Fruit fly (Drosophila melanogaster) whole organism, prepupa: ENCODE results near the gene CG33689.

Experiments
- CG10631 ChIP-seq: fragments of 200-800 bp; sonication (Bioruptor generic); optimal IDR thresholded peaks from 2 replicates; lab custom pipeline; 2016; ENCODE audit warnings: missing biosample characterization, missing genetic modification characterization
- CG10669 ChIP-seq: fragments of 200-800 bp; sonication (Bioruptor generic); optimal IDR thresholded peaks from 3 replicates; lab custom pipeline; 2018; ENCODE audit warnings: missing biosample characterization, mild to moderate bottlenecking, missing genetic modification characterization, moderate library complexity
- CG11294 ChIP-seq: fragments of 200-800 bp; sonication (Bioruptor generic); IDR thresholded peaks from 2 replicates; pipeline ENCODE4 v1.3.6; 2022; ENCODE audit warnings: missing biosample characterization, missing genetic modification characterization
- CG11762 ChIP-seq: fragments of 200-800 bp; sonication (Bioruptor generic); optimal IDR thresholded peaks from 3 replicates; lab custom pipeline; 2016; ENCODE audit warnings: missing biosample characterization, missing genetic modification characterization; ENCODE audit not compliant: insufficient read depth
- CG11902 ChIP-seq: fragments of 200-800 bp; sonication (Bioruptor generic); optimal IDR thresholded peaks from 3 replicates; lab custom pipeline; 2016; ENCODE audit warnings: missing biosample characterization, missing genetic modification characterization
- CG16779 ChIP-seq: fragments of 200-800 bp; sonication (Bioruptor generic); optimal IDR thresholded peaks from 3 replicates; lab custom pipeline; 2017; ENCODE audit warnings: missing biosample characterization, mild to moderate bottlenecking, missing genetic modification characterization
- CG3032 ChIP-seq: fragments of 200-800 bp; optimal IDR thresholded peaks from 2 replicates; lab custom pipeline; 2019; ENCODE audit warnings: missing biosample characterization, mild to moderate bottlenecking, missing genetic modification characterization, moderate library complexity
- CG31627 ChIP-seq: fragments of 200-800 bp; sonication (Bioruptor generic); optimal IDR thresholded peaks from 3 replicates; lab custom pipeline; 2016; ENCODE audit warnings: missing biosample characterization, missing genetic modification characterization
- CG32006 ChIP-seq: fragments of 200-800 bp; sonication (Bioruptor generic); optimal IDR thresholded peaks from 3 replicates; lab custom pipeline; 2017; ENCODE audit warnings: missing biosample characterization, mild to moderate bottlenecking, missing genetic modification characterization
- CG34406 ChIP-seq: fragments of 200-800 bp; sonication (Bioruptor generic); optimal IDR thresholded peaks from 3 replicates; lab custom pipeline; 2016; ENCODE audit warnings: missing biosample characterization, missing genetic modification characterization
- CG3919 ChIP-seq: fragments of 200-800 bp; sonication (Bioruptor generic); optimal IDR thresholded peaks from 3 replicates; lab custom pipeline; 2016; ENCODE audit warnings: missing biosample characterization, missing genetic modification characterization
- CG4318 ChIP-seq: fragments of 200-800 bp; sonication (Bioruptor generic); optimal IDR thresholded peaks from 3 replicates; lab custom pipeline; 2017; ENCODE audit warnings: missing biosample characterization, mild to moderate bottlenecking, missing genetic modification characterization
- CG6163 ChIP-seq: fragments of 200-800 bp; sonication (Bioruptor generic); IDR thresholded peaks from 3 replicates; pipeline ENCODE4 v1.3.6; 2022; ENCODE audit warnings: missing biosample characterization, missing genetic modification characterization
- CG6276 ChIP-seq: fragments of 200-800 bp; sonication (Bioruptor generic); optimal IDR thresholded peaks from 2 replicates; lab custom pipeline; 2017; ENCODE audit warnings: missing biosample characterization, mild to moderate bottlenecking, missing genetic modification characterization
- CG6792 ChIP-seq: fragments of 200-800 bp; sonication (Bioruptor generic); optimal IDR thresholded peaks from 3 replicates; lab custom pipeline; 2016; ENCODE audit warnings: missing biosample characterization, missing genetic modification characterization
- CG6808 ChIP-seq: fragments of 200-800 bp; sonication (Bioruptor generic); optimal IDR thresholded peaks from 3 replicates; lab custom pipeline; 2017; ENCODE audit warnings: missing biosample characterization, missing genetic modification characterization, mild to moderate bottlenecking, moderate library complexity, missing genetic modification reagents
- CG6854 ChIP-seq: fragments of 200-800 bp; sonication (Bioruptor generic); optimal IDR thresholded peaks from 2 replicates; lab custom pipeline; 2017; ENCODE audit warnings: missing biosample characterization, mild to moderate bottlenecking, missing genetic modification characterization
- CG7368 ChIP-seq: fragments of 200-800 bp; sonication (Bioruptor generic); optimal IDR thresholded peaks from 3 replicates; lab custom pipeline; 2016; ENCODE audit warnings: missing biosample characterization, missing genetic modification characterization
- CG8119 ChIP-seq: fragments of 200-800 bp; sonication (Bioruptor generic); IDR thresholded peaks from 3 replicates; pipeline ENCODE4 v1.3.6; 2022; ENCODE audit warnings: missing biosample characterization, missing genetic modification characterization
- CG8319 ChIP-seq: fragments of 200-800 bp; sonication (Bioruptor generic); optimal IDR thresholded peaks from 3 replicates; lab custom pipeline; 2016; ENCODE audit warnings: missing biosample characterization, missing genetic modification characterization
- CG8632 ChIP-seq: fragments of 200-800 bp; sonication (Bioruptor generic); optimal IDR thresholded peaks from 3 replicates; lab custom pipeline; 2016; ENCODE audit warnings: missing biosample characterization, missing genetic modification characterization
- CG9139 ChIP-seq: fragments of 200-800 bp; sonication (Bioruptor generic); optimal IDR thresholded peaks from 3 replicates; lab custom pipeline; 2017; ENCODE audit warnings: missing biosample characterization, mild to moderate bottlenecking, missing genetic modification characterization
- Eip78C ChIP-seq: fragments of 200-800 bp; sonication (Bioruptor generic); peaks from one replicate; lab custom pipeline; 2016; ENCODE audit warnings: missing biosample characterization, missing genetic modification characterization
- Eip93F ChIP-seq: fragments of 200-800 bp; sonication (Bioruptor generic); optimal IDR thresholded peaks from 2 replicates; lab custom pipeline; 2016; ENCODE audit warnings: missing biosample characterization, mild to moderate bottlenecking, missing genetic modification characterization
- Ets21C ChIP-seq: fragments of 200-800 bp; sonication (Bioruptor generic); optimal IDR thresholded peaks from 3 replicates; lab custom pipeline; 2016; ENCODE audit warnings: missing biosample characterization, missing genetic modification characterization
- Ets96B ChIP-seq: fragments of 200-800 bp; optimal IDR thresholded peaks from 2 replicates; lab custom pipeline; 2019; ENCODE audit warnings: missing biosample characterization, mild to moderate bottlenecking, missing genetic modification characterization, moderate library complexity
- Hr39 ChIP-seq: fragments of 200-800 bp; sonication (Bioruptor generic); optimal IDR thresholded peaks from 2 replicates; lab custom pipeline; 2016; ENCODE audit warnings: missing biosample characterization, missing genetic modification characterization
- Lpt ChIP-seq: fragments of 200-800 bp; sonication (Bioruptor generic); optimal IDR thresholded peaks from 3 replicates; lab custom pipeline; 2016; ENCODE audit warnings: missing biosample characterization, missing genetic modification characterization
- Met ChIP-seq: fragments of 200-800 bp; sonication (Bioruptor generic); optimal IDR thresholded peaks from 3 replicates; lab custom pipeline; 2016; ENCODE audit warnings: missing biosample characterization, missing genetic modification characterization
- OdsH ChIP-seq: fragments of 200-800 bp; sonication (Bioruptor generic); optimal IDR thresholded peaks from 3 replicates; lab custom pipeline; 2016; ENCODE audit warnings: missing biosample characterization, missing genetic modification characterization
- Smox ChIP-seq: fragments of 200-800 bp; sonication (Bioruptor generic); optimal IDR thresholded peaks from 3 replicates; lab custom pipeline; 2016; ENCODE audit warnings: missing biosample characterization, missing genetic modification characterization
- Sox14 ChIP-seq: fragments of 200-800 bp; sonication (Bioruptor generic); optimal IDR thresholded peaks from 3 replicates; lab custom pipeline; 2016; ENCODE audit warnings: missing biosample characterization, missing genetic modification characterization
- Sox15 ChIP-seq: fragments of 200-800 bp; sonication (Bioruptor generic); optimal IDR thresholded peaks from 3 replicates; lab custom pipeline; 2016; ENCODE audit warnings: missing biosample characterization, missing genetic modification characterization
- achi ChIP-seq: fragments of 200-800 bp; sonication (Bioruptor generic); optimal IDR thresholded peaks from 3 replicates; lab custom pipeline; 2016; ENCODE audit warnings: missing biosample characterization, missing genetic modification characterization
- acj6 ChIP-seq: fragments of 200-800 bp; sonication (Bioruptor generic); optimal IDR thresholded peaks from 3 replicates; lab custom pipeline; 2016; ENCODE audit warnings: missing biosample characterization, missing genetic modification characterization
- cyc ChIP-seq: fragments of 200-800 bp; sonication (Bioruptor generic); optimal IDR thresholded peaks from 3 replicates; lab custom pipeline; 2016; ENCODE audit warnings: missing biosample characterization, missing genetic modification characterization
- dsx ChIP-seq: fragments of 200-800 bp; optimal IDR thresholded peaks from 3 replicates; lab custom pipeline; 2019; ENCODE audit warnings: missing biosample characterization, mild to moderate bottlenecking, missing genetic modification characterization, moderate library complexity; ENCODE audit not compliant: poor library complexity, severe bottlenecking
- esn ChIP-seq: fragments of 200-800 bp; sonication (Bioruptor generic); optimal IDR thresholded peaks from 2 replicates; lab custom pipeline; 2016; ENCODE audit warnings: missing biosample characterization, mild to moderate bottlenecking, missing genetic modification characterization, moderate library complexity
- fd59A ChIP-seq: fragments of 200-800 bp; sonication (Bioruptor generic); optimal IDR thresholded peaks from 2 replicates; lab custom pipeline; 2017; ENCODE audit warnings: missing biosample characterization, mild to moderate bottlenecking, missing genetic modification characterization, missing genetic modification reagents
- fkh ChIP-seq: fragments of 200-800 bp; sonication (Bioruptor generic); optimal IDR thresholded peaks from 3 replicates; lab custom pipeline; 2017; ENCODE audit warnings: missing biosample characterization, mild to moderate bottlenecking, missing genetic modification characterization, moderate library complexity
- lz ChIP-seq: fragments of 200-800 bp; sonication (Bioruptor generic); optimal IDR thresholded peaks from 3 replicates; lab custom pipeline; 2016; ENCODE audit warnings: missing biosample characterization, missing genetic modification characterization
- net ChIP-seq: fragments of 200-800 bp; sonication (Bioruptor generic); optimal IDR thresholded peaks from 3 replicates; lab custom pipeline; 2016; ENCODE audit warnings: missing biosample characterization, missing genetic modification characterization
- spab ChIP-seq: fragments of 200-800 bp; sonication (Bioruptor generic); optimal IDR thresholded peaks from 2 replicates; lab custom pipeline; 2017; ENCODE audit warnings: missing biosample characterization, mild to moderate bottlenecking, missing genetic modification characterization, missing genetic modification reagents
- ss ChIP-seq, 2 experiments: fragments of 200-800 bp; sonication (Bioruptor generic); optimal IDR thresholded peaks; 2 replicates in 1 of 2; 3 replicates in 1 of 2; lab custom pipeline; 2017 to 2018; ENCODE audit warnings: mild to moderate bottlenecking in 2 of 2, missing biosample characterization in 2 of 2, missing genetic modification characterization in 2 of 2, moderate library complexity in 1 of 2
- svp ChIP-seq: fragments of 200-800 bp; sonication (Bioruptor generic); peaks from one replicate; lab custom pipeline; 2016; ENCODE audit warnings: missing biosample characterization, missing genetic modification characterization
- topi ChIP-seq: fragments of 200-800 bp; sonication (Bioruptor generic); optimal IDR thresholded peaks from 3 replicates; lab custom pipeline; 2016; ENCODE audit warnings: missing biosample characterization, missing genetic modification characterization
- vri ChIP-seq: fragments of 200-800 bp; sonication (Bioruptor generic); optimal IDR thresholded peaks from 3 replicates; lab custom pipeline; 2016; ENCODE audit warnings: missing biosample characterization, mild to moderate bottlenecking, missing genetic modification characterization

Gene CG33689

DNA sequence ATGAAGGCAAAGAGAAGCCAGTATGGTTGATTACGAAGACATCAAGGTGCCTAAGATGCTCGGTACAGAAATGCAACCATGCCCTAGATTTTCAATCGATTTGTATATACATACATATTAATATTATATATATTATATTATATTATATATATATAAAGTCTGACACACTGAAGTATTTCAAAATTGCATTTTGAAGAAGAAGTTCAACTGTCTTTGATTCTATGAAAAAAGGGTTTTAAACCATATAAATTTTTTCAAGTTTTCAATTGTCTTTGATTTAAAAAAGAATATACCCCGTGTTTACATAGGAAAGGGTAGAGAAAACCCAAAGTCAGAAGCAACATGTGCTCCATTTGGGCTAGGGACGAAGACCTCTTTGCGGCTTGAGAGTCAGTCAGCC, 25.3 kb upstream of the CG33689 start:
- peak; percentile 61 for TF ChIP-seq achi (GFP tag; lab: Kevin White, UChicago)
- no peak for TF ChIP-seq CG31627 (GFP tag; lab: Kevin White, UChicago)
- TF ChIP-seq topi (GFP tag; lab: Kevin White, UChicago): peak; percentile 29
- TF ChIP-seq CG11762 (GFP tag; lab: Kevin White, UChicago): no peak
- peak; percentile 8 for TF ChIP-seq CG32006 (GFP tag; lab: Kevin White, UChicago)
- TF ChIP-seq CG3919: peak; percentile 27
- TF ChIP-seq OdsH (GFP tag; lab: Kevin White, UChicago): peak; percentile 53
- peak; percentile 44 for TF ChIP-seq dsx (GFP tag; lab: Kevin White, UChicago)
- TF ChIP-seq vri (GFP tag; lab: Kevin White, UChicago): no peak
- peak; percentile 33 for TF ChIP-seq CG6792 (GFP tag; lab: Kevin White, UChicago)
- peak; percentile 35; the same call in 1 of the 3 replicates for TF ChIP-seq CG8119 (GFP tag; lab: Robert Waterston, UW)
- TF ChIP-seq Ets96B: peak; percentile 87
- peak; percentile 21 to 77 for TF ChIP-seq ss (GFP tag; optimal IDR thresholded peaks at IDR 0.05; lab: Kevin White, UChicago)
- peak; percentile 18 for TF ChIP-seq svp (GFP tag; lab: Kevin White, UChicago)
- TF ChIP-seq Eip78C (GFP tag; lab: Kevin White, UChicago): peak; percentile 84
- no peak for TF ChIP-seq CG16779
- TF ChIP-seq CG8632 (GFP tag; lab: Kevin White, UChicago): peak; percentile 80
- TF ChIP-seq CG34406 (GFP tag; lab: Kevin White, UChicago): peak; percentile 82
- TF ChIP-seq CG10669: peak; percentile 68
- TF ChIP-seq CG9139 (GFP tag; lab: Kevin White, UChicago): peak; percentile 17
- peak; percentile 28 for TF ChIP-seq CG11902 (GFP tag; lab: Kevin White, UChicago)
- TF ChIP-seq esn (GFP tag; lab: Kevin White, UChicago): peak; percentile 40
- TF ChIP-seq CG8319 (GFP tag; lab: Kevin White, UChicago): peak; percentile 19
- peak; percentile 81 for TF ChIP-seq CG10631 (GFP tag; lab: Kevin White, UChicago)
- TF ChIP-seq CG3032 (tag; lab: Kevin White, UChicago): peak; percentile 89
- peak; percentile 25 for TF ChIP-seq Sox15 (GFP tag; lab: Kevin White, UChicago)
- TF ChIP-seq CG11294: no peak
- TF ChIP-seq Eip93F: no peak
- peak; percentile 71 for TF ChIP-seq CG6808
- no peak for TF ChIP-seq net
- TF ChIP-seq Hr39 (GFP tag; lab: Kevin White, UChicago): peak; percentile 14
- no peak for TF ChIP-seq CG4318
- peak; percentile 26 for TF ChIP-seq CG7368 (GFP tag; lab: Kevin White, UChicago)
- TF ChIP-seq CG6163 (GFP tag; lab: Robert Waterston, UW): peak; percentile 47; the same call in 1 of the 3 replicates
- peak; percentile 33 for TF ChIP-seq acj6 (GFP tag; lab: Kevin White, UChicago)
- no peak for TF ChIP-seq Ets21C (GFP tag; lab: Kevin White, UChicago)
- TF ChIP-seq spab (GFP tag; lab: Kevin White, UChicago): peak; percentile 67
- TF ChIP-seq, all 60 proteins: peak for 28

DNA sequence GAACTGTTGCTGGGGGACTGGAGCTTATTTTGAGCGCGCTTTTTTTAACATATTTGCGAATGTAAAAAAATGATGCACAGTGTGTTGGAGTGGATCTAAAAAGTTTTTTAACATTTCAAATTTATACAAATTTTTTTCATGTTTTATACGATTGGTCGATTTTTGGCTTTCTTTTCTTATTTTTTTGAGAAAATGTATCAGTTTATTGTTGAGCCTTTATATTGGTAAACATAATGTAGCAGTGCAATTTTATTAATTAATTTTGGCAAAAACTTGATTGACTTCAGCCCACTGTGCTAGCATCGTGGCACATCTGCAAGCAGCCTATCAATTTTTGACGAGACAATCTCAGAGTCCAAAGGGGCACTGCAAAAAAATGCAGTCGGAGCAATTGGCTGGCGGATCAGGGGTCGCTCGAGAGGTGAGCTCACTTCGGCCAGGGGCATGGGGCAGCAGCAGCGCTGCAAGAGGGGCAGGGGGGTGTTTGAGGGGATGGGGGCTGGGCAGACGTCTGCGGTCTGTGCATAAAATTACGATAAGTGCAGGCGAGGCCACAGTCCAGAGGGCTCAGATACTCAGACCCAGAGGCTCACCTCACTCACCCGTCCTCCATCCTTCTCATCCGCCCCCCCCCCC, 24.3 kb upstream of the CG33689 start:
- no peak for TF ChIP-seq fkh
- peak; percentile 49 for TF ChIP-seq CG32006 (GFP tag; lab: Kevin White, UChicago)
- TF ChIP-seq CG16779: peak; percentile 43
- TF ChIP-seq OdsH (GFP tag; lab: Kevin White, UChicago): peak; percentile 80
- TF ChIP-seq CG8319 (GFP tag; lab: Kevin White, UChicago): peak; percentile 56
- TF ChIP-seq CG4318: peak; percentile 12
- peak; percentile 84 for TF ChIP-seq CG3919
- TF ChIP-seq Sox14 (GFP tag; lab: Kevin White, UChicago): peak; percentile 87
- peak; percentile 80 for TF ChIP-seq acj6 (GFP tag; lab: Kevin White, UChicago)
- TF ChIP-seq lz (GFP tag; lab: Kevin White, UChicago): peak; percentile 76
- peak; percentile 85 for TF ChIP-seq Smox
- peak; percentile 70 for TF ChIP-seq CG10631 (GFP tag; lab: Kevin White, UChicago)
- TF ChIP-seq CG6276 (GFP tag; lab: Kevin White, UChicago): peak; percentile 6
- peak; percentile 65; the same call in 2 of the 3 replicates for TF ChIP-seq CG8119 (GFP tag; lab: Robert Waterston, UW)
- TF ChIP-seq CG6792 (GFP tag; lab: Kevin White, UChicago): peak; percentile 86
- peak; percentile 68 for TF ChIP-seq vri (GFP tag; lab: Kevin White, UChicago)
- peak; percentile 13 for TF ChIP-seq CG6854 (GFP tag; lab: Kevin White, UChicago)
- TF ChIP-seq achi (GFP tag; lab: Kevin White, UChicago): peak; percentile 81
- peak; percentile 74 for TF ChIP-seq fd59A (GFP tag; lab: Kevin White, UChicago)
- TF ChIP-seq CG6163 (GFP tag; lab: Robert Waterston, UW): peak; percentile 85
- TF ChIP-seq Lpt: peak; percentile 57
- peak; percentile 80 for TF ChIP-seq cyc
- TF ChIP-seq Met: peak; percentile 90
- TF ChIP-seq CG11902 (GFP tag; lab: Kevin White, UChicago): peak; percentile 75
- TF ChIP-seq Eip78C (GFP tag; lab: Kevin White, UChicago): peak; percentile 98
- TF ChIP-seq CG8632 (GFP tag; lab: Kevin White, UChicago): peak; percentile 87
- peak; percentile 86 for TF ChIP-seq CG3032 (tag; lab: Kevin White, UChicago)
